Worm (Caenorhabditis elegans) whole organism, L2 larva: ENCODE results near the gene sec-20.

Experiments
- R02D3.7 ChIP-seq: fragments of 150-350 bp; optimal IDR thresholded peaks from 2 replicates; lab custom pipeline; 2014; ENCODE audit warnings: missing biosample characterization, missing genetic modification characterization
- ZK546.5 ChIP-seq: sonication (generic microtip); optimal IDR thresholded peaks from 2 replicates; lab custom pipeline; 2017; ENCODE audit warnings: missing biosample characterization, missing genetic modification characterization
- ama-1 ChIP-seq: fragments of 150-350 bp; optimal IDR thresholded peaks from 2 replicates; lab custom pipeline; 2018; ENCODE audit warnings: inconsistent platforms
- ceh-16 ChIP-seq: fragments of 150-350 bp; optimal IDR thresholded peaks from 2 replicates; lab custom pipeline; 2014; ENCODE audit warnings: missing biosample characterization, missing genetic modification characterization
- zag-1 ChIP-seq: fragments of 150-350 bp; optimal IDR thresholded peaks from 2 replicates; lab custom pipeline; 2014; ENCODE audit warnings: missing biosample characterization, missing genetic modification characterization

DNA sequence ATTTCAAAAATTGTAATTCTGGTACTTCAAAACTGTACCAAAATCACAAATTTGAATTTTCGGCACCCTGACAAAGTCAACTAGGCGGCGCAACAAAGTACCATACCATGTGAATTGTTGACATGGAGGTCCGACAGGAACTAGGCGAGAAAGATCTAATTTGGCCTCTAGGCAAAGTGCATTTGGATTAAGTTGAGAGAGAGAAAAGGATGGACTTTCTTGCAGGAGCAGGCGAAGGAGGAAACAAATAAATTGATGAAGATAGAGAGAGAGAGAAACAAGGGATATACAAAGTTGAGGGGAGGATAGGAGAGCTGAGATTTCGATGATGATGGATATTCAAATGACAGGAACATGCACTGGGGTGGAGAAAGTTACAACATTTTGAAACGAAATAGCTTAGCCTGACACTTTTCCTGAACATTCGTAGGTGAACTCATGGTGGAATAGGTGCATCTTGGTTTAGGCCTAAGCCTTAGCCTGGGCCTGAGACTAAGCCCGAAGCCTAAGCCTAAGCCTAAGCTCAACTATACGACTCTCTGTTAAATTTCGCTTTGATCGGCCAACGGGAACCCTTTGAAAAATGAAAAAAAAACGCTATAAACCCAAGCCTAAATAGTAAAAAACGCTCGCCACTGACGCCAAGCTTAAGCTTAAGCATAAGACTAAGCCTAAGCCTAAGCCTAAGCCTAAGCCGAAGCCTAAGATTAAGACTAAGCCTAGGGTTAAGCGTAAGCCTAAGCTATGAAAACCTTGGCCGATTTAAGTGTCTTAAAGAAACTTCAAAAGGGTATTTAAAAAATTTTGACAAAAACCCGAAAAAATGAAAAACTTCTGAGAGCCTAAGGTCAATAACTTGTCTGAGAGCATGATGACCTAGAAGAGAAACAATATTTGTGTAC, 17.1 kb downstream of the sec-20 start:
- TF ChIP-seq ceh-16 (tag; lab: Kevin White, UChicago) (no peak), ama-1 (lab: Kevin White, UChicago) (no peak), ZK546.5 (tag; lab: Kevin White, UChicago) (no peak), zag-1 (tag; lab: Kevin White, UChicago) (no peak), R02D3.7 (tag; lab: Kevin White, UChicago) (no peak)
